Fruit fly (Drosophila melanogaster): Measurements from ENCODE around the gene skd.

The skd gene

dm6 chr3L:20950136-20950499 lies 77.1 kb downstream of the skd start:
- TF ChIP-seq CG7556 (GFP tag; optimal IDR thresholded peaks at IDR 0.05) (peak; percentile 59), CG31441 (GFP tag; IDR thresholded peaks at IDR 0.05) (peak; percentile 62; the same call in 1 of the 2 replicates), Hr78 (GFP tag; optimal IDR thresholded peaks at IDR 0.05) (peak in 1 of 2 experiments; percentile 54), ash1 (GFP tag; optimal IDR thresholded peaks at IDR 0.05) (no peak), CG43689 (GFP tag; IDR thresholded peaks at IDR 0.05) (no peak), en (GFP tag; optimal IDR thresholded peaks at IDR 0.05) (no peak), CG9437 (GFP tag; optimal IDR thresholded peaks at IDR 0.05) (peak; percentile 57), crp (GFP tag; optimal IDR thresholded peaks at IDR 0.05) (no peak), CG10209 (GFP tag; optimal IDR thresholded peaks at IDR 0.05) (peak; percentile 55), salm (tag; optimal IDR thresholded peaks at IDR 0.05) (peak; percentile 28), CG6813 (GFP tag; optimal IDR thresholded peaks at IDR 0.05) (no peak), Atf-2 (GFP tag; optimal IDR thresholded peaks at IDR 0.05) (peak; percentile 34), CG5953 (GFP tag; IDR thresholded peaks at IDR 0.05) (no peak), dm (GFP tag; optimal IDR thresholded peaks at IDR 0.05) (no peak), schlank (tag; optimal IDR thresholded peaks at IDR 0.05) (no peak), NfI (GFP tag; optimal IDR thresholded peaks at IDR 0.05) (peak; percentile 40), ac (GFP tag; optimal IDR thresholded peaks at IDR 0.05) (no peak), CG2678 (tag; optimal IDR thresholded peaks at IDR 0.05) (peak; percentile 79), Ssrp (tag; optimal IDR thresholded peaks at IDR 0.05) (peak; percentile 84), HmgZ (tag; optimal IDR thresholded peaks at IDR 0.05) (no peak), CG2199 (GFP tag; IDR thresholded peaks at IDR 0.05) (no peak), Opbp (GFP tag; IDR thresholded peaks at IDR 0.05; ENCODE audit: partially characterized antibody) (no peak), Dfd (GFP tag; optimal IDR thresholded peaks at IDR 0.05) (no peak), ttk (GFP tag; IDR thresholded peaks at IDR 0.05) (peak; percentile 64), Drgx (GFP tag; IDR thresholded peaks at IDR 0.05) (peak; percentile 80), seq (GFP tag; IDR thresholded peaks at IDR 0.05) (no peak), Blimp-1 (GFP tag; optimal IDR thresholded peaks at IDR 0.05) (peak; percentile 85), CG14710 (tag; optimal IDR thresholded peaks at IDR 0.05) (peak; percentile 79), CG18619 (GFP tag; optimal IDR thresholded peaks at IDR 0.05) (peak; percentile 48), tup (GFP tag; optimal IDR thresholded peaks at IDR 0.05) (no peak), ind (GFP tag; optimal IDR thresholded peaks at IDR 0.05) (peak; percentile 58), CG13296 (GFP tag; optimal IDR thresholded peaks at IDR 0.05) (no peak), CG8089 (GFP tag; optimal IDR thresholded peaks at IDR 0.05) (peak; percentile 18), Hr51 (GFP tag; optimal IDR thresholded peaks at IDR 0.05) (peak in 1 of 2 experiments; percentile 68), vfl (GFP tag; optimal IDR thresholded peaks at IDR 0.05) (no peak), bbx (GFP tag; IDR thresholded peaks at IDR 0.05; ENCODE audit: partially characterized antibody) (no peak), Oaz (GFP tag; IDR thresholded peaks at IDR 0.05) (no peak), Gsc (GFP tag; IDR thresholded peaks at IDR 0.05) (no peak), CG14441 (GFP tag; IDR thresholded peaks at IDR 0.05) (no peak), ranshi (GFP tag; IDR thresholded peaks at IDR 0.05) (no peak; the same call in 1 of the 2 replicates), NK7.1 (GFP tag; optimal IDR thresholded peaks at IDR 0.05) (no peak), CG15011 (GFP tag; optimal IDR thresholded peaks at IDR 0.05) (peak; percentile 30), Myb (GFP tag; optimal IDR thresholded peaks at IDR 0.05) (no peak), Sox100B (GFP tag; optimal IDR thresholded peaks at IDR 0.05) (peak; percentile 82), usp (GFP tag; optimal IDR thresholded peaks at IDR 0.05) (no peak), lilli (GFP tag; optimal IDR thresholded peaks at IDR 0.05) (peak; percentile 21), Hand (GFP tag; optimal IDR thresholded peaks at IDR 0.05) (no peak), Neu2 (GFP tag; optimal IDR thresholded peaks at IDR 0.05; ENCODE audit: borderline replicate concordance) (no peak), p53 (GFP tag; optimal IDR thresholded peaks at IDR 0.05) (no peak), gce (GFP tag; IDR thresholded peaks at IDR 0.05) (no peak), CG2120 (GFP tag; optimal IDR thresholded peaks at IDR 0.05) (no peak)
